Fruit fly (Drosophila melanogaster) whole organism, embryonic: ENCODE results near the gene CG1764.
A peak's percentile ranks its signal among the peaks of the same experiment; 100 is the strongest.

Experiments used
- Atf3 ChIP-seq: fragments of 200-800 bp; sonication (Bioruptor generic); optimal IDR thresholded peaks from 3 replicates; lab custom pipeline; 2016; ENCODE audit warnings: missing biosample characterization, missing genetic modification characterization
- CG1024 ChIP-seq: fragments of 200-800 bp; sonication (Bioruptor generic); IDR thresholded peaks from 2 replicates; pipeline ENCODE4 v1.3.6; 2022; ENCODE audit warnings: missing biosample characterization, missing genetic modification characterization
- CG11093 ChIP-seq: fragments of 200-800 bp; sonication (Bioruptor generic); IDR thresholded peaks from 3 replicates; pipeline ENCODE4 v1.3.6; 2022; ENCODE audit warnings: missing biosample characterization, missing genetic modification characterization
- CG11247 ChIP-seq: fragments of 200-800 bp; sonication (Bioruptor generic); IDR thresholded peaks from 2 replicates; pipeline ENCODE4 v1.3.6; 2022; ENCODE audit warnings: missing biosample characterization, missing genetic modification characterization
- CG12299 ChIP-seq: fragments of 200-800 bp; sonication (Bioruptor generic); optimal IDR thresholded peaks from 2 replicates; lab custom pipeline; 2018; ENCODE audit warnings: missing biosample characterization, mild to moderate bottlenecking, missing genetic modification characterization
- CG13424 ChIP-seq: fragments of 200-800 bp; sonication (Bioruptor generic); optimal IDR thresholded peaks from 2 replicates; lab custom pipeline; 2019; ENCODE audit warnings: missing biosample characterization, mild to moderate bottlenecking, missing genetic modification characterization, moderate library complexity
- CG13894 ChIP-seq: fragments of 200-800 bp; sonication (Bioruptor generic); optimal IDR thresholded peaks from 3 replicates; lab custom pipeline; 2018; ENCODE audit warnings: missing biosample characterization, mild to moderate bottlenecking, missing genetic modification characterization, moderate library complexity
- CG14014 ChIP-seq: fragments of 200-800 bp; sonication (Bioruptor generic); IDR thresholded peaks from 2 replicates; pipeline ENCODE4 v1.3.6; 2022; ENCODE audit warnings: missing biosample characterization, missing genetic modification characterization
- CG14050 ChIP-seq: fragments of 200-800 bp; sonication (Bioruptor generic); IDR thresholded peaks from 3 replicates; pipeline ENCODE4 v1.3.6; 2022; ENCODE audit warnings: missing biosample characterization, missing genetic modification characterization
- CG15269 ChIP-seq: fragments of 200-800 bp; sonication (Bioruptor generic); optimal IDR thresholded peaks from 2 replicates; lab custom pipeline; 2018; ENCODE audit warnings: missing biosample characterization, mild to moderate bottlenecking, missing genetic modification characterization, moderate library complexity
- CG17328 ChIP-seq: fragments of 200-800 bp; sonication (Bioruptor generic); IDR thresholded peaks from 2 replicates; pipeline ENCODE4 v1.3.6; 2022; ENCODE audit warnings: missing biosample characterization, missing genetic modification characterization
- CG17385 ChIP-seq: fragments of 200-800 bp; sonication (Bioruptor generic); optimal IDR thresholded peaks from 3 replicates; lab custom pipeline; 2018; ENCODE audit warnings: missing biosample characterization, mild to moderate bottlenecking, missing genetic modification characterization
- CG33557 ChIP-seq: fragments of 200-800 bp; sonication (Bioruptor generic); optimal IDR thresholded peaks from 2 replicates; lab custom pipeline; 2019; ENCODE audit warnings: missing biosample characterization, mild to moderate bottlenecking, missing genetic modification characterization, moderate library complexity
- CG34224 ChIP-seq: fragments of 200-800 bp; sonication (Bioruptor generic); IDR thresholded peaks from 3 replicates; pipeline ENCODE4 v1.3.6; 2022; ENCODE audit warnings: missing biosample characterization, missing genetic modification characterization; ENCODE audit not compliant: partially characterized antibody
- CG4424 ChIP-seq: fragments of 200-800 bp; sonication (Bioruptor generic); optimal IDR thresholded peaks from 3 replicates; lab custom pipeline; 2016; ENCODE audit warnings: missing biosample characterization, missing genetic modification characterization
- CG6813 ChIP-seq: fragments of 200-800 bp; sonication (Bioruptor generic); optimal IDR thresholded peaks from 2 replicates; lab custom pipeline; 2017; ENCODE audit warnings: missing biosample characterization, missing genetic modification characterization, mild to moderate bottlenecking, moderate library complexity, missing genetic modification reagents
- CG7271 ChIP-seq: fragments of 200-800 bp; sonication (Bioruptor generic); optimal IDR thresholded peaks from 2 replicates; lab custom pipeline; 2018; ENCODE audit warnings: missing biosample characterization, mild to moderate bottlenecking, missing genetic modification characterization, moderate library complexity
- Chrac-16 ChIP-seq: fragments of 200-800 bp; sonication (Bioruptor generic); optimal IDR thresholded peaks from 3 replicates; lab custom pipeline; 2016; ENCODE audit warnings: missing biosample characterization, missing genetic modification characterization
- D19A ChIP-seq: fragments of 200-800 bp; optimal IDR thresholded peaks from 3 replicates; lab custom pipeline; 2019; ENCODE audit warnings: missing biosample characterization, mild to moderate bottlenecking, missing genetic modification characterization, moderate library complexity
- Deaf1 ChIP-seq: fragments of 200-800 bp; optimal IDR thresholded peaks from 3 replicates; lab custom pipeline; 2019; ENCODE audit warnings: missing biosample characterization, mild to moderate bottlenecking, missing genetic modification characterization, moderate library complexity
- Dek ChIP-seq: fragments of 200-800 bp; sonication (Bioruptor generic); optimal IDR thresholded peaks from 3 replicates; lab custom pipeline; 2019; ENCODE audit warnings: missing biosample characterization, mild to moderate bottlenecking, missing genetic modification characterization, moderate library complexity
- Eip74EF ChIP-seq, 2 experiments: fragments of 200-800 bp in 1 of 2; fragments of >200 bp in 1 of 2; sonication (Bioruptor generic) in 1 of 2; optimal IDR thresholded peaks; 2 replicates each; lab custom pipeline; 2017 to 2019; ENCODE audit warnings: missing biosample characterization in 2 of 2, missing genetic modification characterization in 2 of 2, mild to moderate bottlenecking in 1 of 2, moderate library complexity in 1 of 2
- Hmr ChIP-seq: fragments of 200-800 bp; sonication (Bioruptor generic); optimal IDR thresholded peaks from 3 replicates; lab custom pipeline; 2017; ENCODE audit warnings: mild to moderate bottlenecking, missing biosample characterization, missing genetic modification reagents, missing genetic modification characterization
- Max ChIP-seq: fragments of 200-800 bp; sonication (Bioruptor generic); optimal IDR thresholded peaks from 2 replicates; lab custom pipeline; 2016; ENCODE audit warnings: missing biosample characterization, mild to moderate bottlenecking, missing genetic modification characterization
- NC2α ChIP-seq: fragments of 200-800 bp; sonication (Bioruptor generic); optimal IDR thresholded peaks from 2 replicates; lab custom pipeline; 2016; ENCODE audit warnings: missing biosample characterization, missing genetic modification characterization
- Nf-YA ChIP-seq: fragments of 200-800 bp; sonication (Bioruptor generic); IDR thresholded peaks from 2 replicates; pipeline ENCODE4 v1.3.6; 2022; ENCODE audit warnings: missing biosample characterization, missing genetic modification characterization
- Scr ChIP-seq: fragments of 200-800 bp; sonication (Bioruptor generic); IDR thresholded peaks from 2 replicates; pipeline ENCODE4 v1.3.6; 2022; ENCODE audit warnings: missing biosample characterization, missing genetic modification characterization; ENCODE audit not compliant: partially characterized antibody
- Tbp ChIP-seq: fragments of >200 bp; optimal IDR thresholded peaks from 2 replicates; lab custom pipeline; 2018; ENCODE audit warnings: missing biosample characterization, missing genetic modification characterization
- Xbp1 ChIP-seq: fragments of 200-800 bp; sonication (Bioruptor generic); optimal IDR thresholded peaks from 3 replicates; lab custom pipeline; 2016; ENCODE audit warnings: missing biosample characterization, mild to moderate bottlenecking, missing genetic modification characterization
- aop ChIP-seq: fragments of 200-800 bp; sonication (Bioruptor generic); IDR thresholded peaks from 2 replicates; pipeline ENCODE4 v1.3.6; 2022; ENCODE audit warnings: missing biosample characterization, missing genetic modification characterization
- ash1 ChIP-seq: fragments of 200-800 bp; sonication (Bioruptor generic); optimal IDR thresholded peaks from 2 replicates; lab custom pipeline; 2018; ENCODE audit warnings: missing biosample characterization, mild to moderate bottlenecking, missing genetic modification characterization
- az2 ChIP-seq: fragments of 200-800 bp; sonication (Bioruptor generic); optimal IDR thresholded peaks from 3 replicates; lab custom pipeline; 2016; ENCODE audit warnings: missing biosample characterization, missing genetic modification characterization
- cas ChIP-seq: fragments of 200-800 bp; sonication (Bioruptor generic); IDR thresholded peaks from 2 replicates; pipeline ENCODE4 v1.3.6; 2022; ENCODE audit warnings: missing biosample characterization, missing genetic modification characterization
- cwo ChIP-seq: fragments of 200-800 bp; sonication (Bioruptor generic); optimal IDR thresholded peaks from 3 replicates; lab custom pipeline; 2017; ENCODE audit warnings: missing biosample characterization, missing genetic modification characterization, mild to moderate bottlenecking, moderate library complexity, missing genetic modification reagents
- ems ChIP-seq: fragments of 200-800 bp; sonication (Bioruptor generic); optimal IDR thresholded peaks from 3 replicates; lab custom pipeline; 2016; ENCODE audit warnings: missing biosample characterization, missing genetic modification characterization
- fd102C ChIP-seq: fragments of 200-800 bp; sonication (Bioruptor generic); optimal IDR thresholded peaks from 2 replicates; lab custom pipeline; 2018; ENCODE audit warnings: missing biosample characterization, mild to moderate bottlenecking, missing genetic modification characterization, moderate library complexity
- fd96Cb ChIP-seq: fragments of 200-800 bp; sonication (Bioruptor generic); optimal IDR thresholded peaks from 2 replicates; lab custom pipeline; 2018; ENCODE audit warnings: missing biosample characterization, mild to moderate bottlenecking, missing genetic modification characterization, moderate library complexity
- gcm2 ChIP-seq: fragments of 200-800 bp; sonication (Bioruptor generic); optimal IDR thresholded peaks from 2 replicates; lab custom pipeline; 2016; ENCODE audit warnings: missing biosample characterization, missing genetic modification characterization
- gem ChIP-seq: fragments of 200-800 bp; sonication (Bioruptor generic); optimal IDR thresholded peaks from 2 replicates; lab custom pipeline; 2019; ENCODE audit warnings: missing biosample characterization, mild to moderate bottlenecking, missing genetic modification characterization, moderate library complexity
- gfzf ChIP-seq: fragments of 200-800 bp; sonication (Bioruptor generic); optimal IDR thresholded peaks from 2 replicates; lab custom pipeline; 2016; ENCODE audit warnings: missing biosample characterization, mild to moderate bottlenecking, missing genetic modification characterization, moderate library complexity
- insv ChIP-seq, 2 experiments: fragments of 200-800 bp; sonication (Bioruptor generic); optimal IDR thresholded peaks; 3 replicates each; lab custom pipeline; 2016 to 2018; ENCODE audit warnings: missing biosample characterization in 2 of 2, missing genetic modification characterization in 2 of 2
- jumu ChIP-seq: fragments of 200-800 bp; sonication (Bioruptor generic); optimal IDR thresholded peaks from 3 replicates; lab custom pipeline; 2016; ENCODE audit warnings: missing biosample characterization, missing genetic modification characterization
- lbe ChIP-seq: fragments of 200-800 bp; sonication (Bioruptor generic); optimal IDR thresholded peaks from 2 replicates; lab custom pipeline; 2016; ENCODE audit warnings: missing biosample characterization, mild to moderate bottlenecking, missing genetic modification characterization
- luna ChIP-seq: fragments of 200-800 bp; sonication (Bioruptor generic); optimal IDR thresholded peaks from 2 replicates; lab custom pipeline; 2016; ENCODE audit warnings: missing biosample characterization, missing genetic modification characterization
- mld ChIP-seq: fragments of 200-800 bp; sonication (Bioruptor generic); IDR thresholded peaks from 3 replicates; pipeline ENCODE4 v1.3.6; 2022; ENCODE audit warnings: missing biosample characterization, missing genetic modification characterization; ENCODE audit not compliant: partially characterized antibody
- nmo ChIP-seq: fragments of 200-800 bp; sonication (Bioruptor generic); optimal IDR thresholded peaks from 2 replicates; lab custom pipeline; 2018; ENCODE audit warnings: missing biosample characterization, mild to moderate bottlenecking, missing genetic modification characterization, moderate library complexity
- pzg ChIP-seq: fragments of 200-800 bp; sonication (Bioruptor generic); optimal IDR thresholded peaks from 3 replicates; lab custom pipeline; 2018; ENCODE audit warnings: missing biosample characterization, mild to moderate bottlenecking, missing genetic modification characterization, moderate library complexity
- row ChIP-seq: fragments of 200-800 bp; sonication (Bioruptor generic); IDR thresholded peaks from 3 replicates; pipeline ENCODE4 v1.3.6; 2022; ENCODE audit warnings: missing biosample characterization, missing genetic modification characterization
- schlank ChIP-seq: fragments of 200-800 bp; sonication (Bioruptor generic); optimal IDR thresholded peaks from 2 replicates; lab custom pipeline; 2018; ENCODE audit warnings: missing biosample characterization, mild to moderate bottlenecking, missing genetic modification characterization
- tap ChIP-seq: fragments of 200-800 bp; optimal IDR thresholded peaks from 3 replicates; lab custom pipeline; 2019; ENCODE audit warnings: missing biosample characterization, mild to moderate bottlenecking, missing genetic modification characterization, moderate library complexity
- zen ChIP-seq: fragments of 200-800 bp; sonication (Bioruptor generic); optimal IDR thresholded peaks from 3 replicates; lab custom pipeline; 2018; ENCODE audit warnings: missing biosample characterization, mild to moderate bottlenecking, missing genetic modification characterization, moderate library complexity

CG1764 gene

DNA sequence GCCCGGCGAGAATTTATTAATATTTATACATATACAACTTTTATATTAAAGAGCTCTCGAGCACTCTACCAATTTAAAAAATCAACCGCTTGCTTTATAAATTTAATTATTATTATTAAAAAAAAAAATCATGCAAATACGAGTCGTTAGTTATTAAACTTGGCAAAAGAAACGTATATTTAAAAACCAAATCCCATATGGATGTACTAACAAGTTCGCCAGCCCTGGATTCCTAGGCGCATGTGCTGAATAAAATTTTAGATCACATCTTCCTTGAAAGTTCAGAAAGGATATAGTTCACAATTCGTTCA, 43.5 kb downstream of the CG1764 start, which contains the start of gene comt (continued):
- TF ChIP-seq cas (GFP tag; lab: Robert Waterston, UW) (no peak), CG15269 (tag; lab: Kevin White, UChicago) (peak; percentile 74), aop (GFP tag; lab: Robert Waterston, UW) (no peak), mld (no peak), CG11093 (GFP tag; lab: Robert Waterston, UW) (no peak), Hmr (no peak), CG7271 (tag; lab: Kevin White, UChicago) (peak; percentile 38), pzg (GFP tag; lab: Kevin White, UChicago) (no peak), CG11247 (GFP tag; lab: Robert Waterston, UW) (peak; percentile 53), Eip74EF (GFP tag; optimal IDR thresholded peaks at IDR 0.05; lab: Kevin White, UChicago) (no peak), ash1 (no peak), ems (GFP tag; lab: Kevin White, UChicago) (peak; percentile 4), CG17328 (GFP tag; lab: Robert Waterston, UW) (peak; percentile 42; the same call in 1 of the 2 replicates), CG33557 (peak; percentile 64), luna (no peak), CG13894 (tag; lab: Kevin White, UChicago) (no peak), Tbp (no peak), zen (tag; lab: Kevin White, UChicago) (peak; percentile 57), Nf-YA (GFP tag; lab: Robert Waterston, UW) (peak; percentile 42; the same call in 1 of the 2 replicates), CG13424 (tag; lab: Kevin White, UChicago) (peak; percentile 78), az2 (GFP tag; lab: Kevin White, UChicago) (peak; percentile 62), Xbp1 (GFP tag; lab: Kevin White, UChicago) (peak; percentile 51), Max (GFP tag; lab: Kevin White, UChicago) (peak; percentile 24), CG12299 (tag; lab: Kevin White, UChicago) (peak; percentile 39), Chrac-16 (peak; percentile 26), CG14050 (GFP tag; lab: Robert Waterston, UW) (peak; percentile 49; the same call in 1 of the 3 replicates), tap (tag; lab: Kevin White, UChicago) (peak; percentile 45), CG14014 (GFP tag; lab: Robert Waterston, UW) (peak; percentile 39; the same call in 1 of the 2 replicates), cwo (peak; percentile 27), row (GFP tag; lab: Robert Waterston, UW) (peak; percentile 61), CG4424 (GFP tag; lab: Kevin White, UChicago) (peak; percentile 64), Dek (tag; lab: Kevin White, UChicago) (peak; percentile 63), CG1024 (no peak), nmo (GFP tag; lab: Kevin White, UChicago) (peak; percentile 79), gfzf (GFP tag; lab: Kevin White, UChicago) (no peak), Atf3 (no peak), gcm2 (GFP tag; lab: Kevin White, UChicago) (no peak), gem (peak; percentile 84), CG17385 (GFP tag; lab: Kevin White, UChicago) (peak; percentile 32), Scr (GFP tag; lab: Robert Waterston, UW) (no peak), lbe (no peak), Deaf1 (no peak), CG6813 (peak; percentile 68), fd96Cb (peak; percentile 52), jumu (GFP tag; lab: Kevin White, UChicago) (no peak), fd102C (no peak), D19A (peak; percentile 57), NC2α (no peak), CG34224 (GFP tag; lab: Robert Waterston, UW) (no peak), insv (GFP tag; optimal IDR thresholded peaks at IDR 0.05; lab: Kevin White, UChicago) (peak in 1 of 2 experiments; percentile 8), schlank (tag; lab: Kevin White, UChicago) (no peak)
